Fruit fly (Drosophila melanogaster) whole organism, embryonic: Measurements from ENCODE around the gene Tsr1.

Experiments
- Atf-2 ChIP-seq: fragments of 200-800 bp; sonication (Bioruptor generic); optimal IDR thresholded peaks from 2 replicates; lab custom pipeline; 2016; ENCODE audit warnings: missing biosample characterization, missing genetic modification characterization
- B-H2 ChIP-seq: fragments of 200-800 bp; sonication (Bioruptor generic); optimal IDR thresholded peaks from 2 replicates; lab custom pipeline; 2018; ENCODE audit warnings: missing biosample characterization, mild to moderate bottlenecking, missing genetic modification characterization
- CG10274 ChIP-seq: fragments of 200-800 bp; sonication (Bioruptor generic); optimal IDR thresholded peaks from 3 replicates; lab custom pipeline; 2017; ENCODE audit warnings: missing biosample characterization, mild to moderate bottlenecking, missing genetic modification characterization
- CG10366 ChIP-seq: fragments of 200-800 bp; sonication (Bioruptor generic); IDR thresholded peaks from 2 replicates; pipeline ENCODE4 v1.3.6; 2022; ENCODE audit warnings: missing biosample characterization, missing genetic modification characterization
- CG10543 ChIP-seq: fragments of 200-800 bp; sonication (Bioruptor generic); optimal IDR thresholded peaks from 3 replicates; lab custom pipeline; 2017; ENCODE audit warnings: missing biosample characterization, mild to moderate bottlenecking, missing genetic modification characterization, moderate library complexity
- CG10565 ChIP-seq: fragments of 200-800 bp; sonication (Bioruptor generic); optimal IDR thresholded peaks from 3 replicates; lab custom pipeline; 2016; ENCODE audit warnings: missing biosample characterization, mild to moderate bottlenecking, missing genetic modification characterization
- CG10654 ChIP-seq: fragments of 200-800 bp; sonication (Bioruptor generic); optimal IDR thresholded peaks from 2 replicates; lab custom pipeline; 2016; ENCODE audit warnings: missing biosample characterization, missing genetic modification characterization
- CG12155 ChIP-seq: fragments of 200-800 bp; sonication (Bioruptor generic); optimal IDR thresholded peaks from 3 replicates; lab custom pipeline; 2016; ENCODE audit warnings: missing biosample characterization, missing genetic modification characterization
- CG12236 ChIP-seq: fragments of 200-800 bp; sonication (Bioruptor generic); optimal IDR thresholded peaks from 2 replicates; lab custom pipeline; 2016; ENCODE audit warnings: missing biosample characterization, missing genetic modification characterization
- CG12659 ChIP-seq: fragments of 200-800 bp; sonication (Bioruptor generic); optimal IDR thresholded peaks from 3 replicates; lab custom pipeline; 2017; ENCODE audit warnings: mild to moderate bottlenecking, missing biosample characterization, missing genetic modification reagents, missing genetic modification characterization
- CG12769 ChIP-seq: fragments of 200-800 bp; sonication (Bioruptor generic); optimal IDR thresholded peaks from 2 replicates; lab custom pipeline; 2019; ENCODE audit warnings: missing biosample characterization, mild to moderate bottlenecking, missing genetic modification characterization, moderate library complexity
- CG13775 ChIP-seq: fragments of 200-800 bp; sonication (Bioruptor generic); optimal IDR thresholded peaks from 3 replicates; lab custom pipeline; 2017; ENCODE audit warnings: missing biosample characterization, mild to moderate bottlenecking, missing genetic modification characterization
- CG14441 ChIP-seq: fragments of 200-800 bp; sonication (Bioruptor generic); IDR thresholded peaks from 2 replicates; pipeline ENCODE4 v1.3.6; 2022; ENCODE audit warnings: missing biosample characterization, missing genetic modification characterization
- CG15269 ChIP-seq: fragments of 200-800 bp; sonication (Bioruptor generic); optimal IDR thresholded peaks from 2 replicates; lab custom pipeline; 2018; ENCODE audit warnings: missing biosample characterization, mild to moderate bottlenecking, missing genetic modification characterization, moderate library complexity
- CG15601 ChIP-seq: fragments of 200-800 bp; sonication (Bioruptor generic); optimal IDR thresholded peaks from 3 replicates; lab custom pipeline; 2019; ENCODE audit warnings: missing biosample characterization, mild to moderate bottlenecking, missing genetic modification characterization, moderate library complexity
- CG2712 ChIP-seq: fragments of 200-800 bp; optimal IDR thresholded peaks from 3 replicates; lab custom pipeline; 2019; ENCODE audit warnings: missing biosample characterization, mild to moderate bottlenecking, missing genetic modification characterization, moderate library complexity
- CG3407 ChIP-seq: fragments of 200-800 bp; sonication (Bioruptor generic); optimal IDR thresholded peaks from 2 replicates; lab custom pipeline; 2018; ENCODE audit warnings: missing biosample characterization, mild to moderate bottlenecking, missing genetic modification characterization
- CG42726 ChIP-seq: fragments of 200-800 bp; sonication (Bioruptor generic); IDR thresholded peaks from 2 replicates; pipeline ENCODE4 v1.3.6; 2022; ENCODE audit warnings: missing biosample characterization, missing genetic modification characterization; ENCODE audit not compliant: partially characterized antibody
- CG4282 ChIP-seq: fragments of 200-800 bp; sonication (Bioruptor generic); optimal IDR thresholded peaks from 2 replicates; lab custom pipeline; 2016; ENCODE audit warnings: missing biosample characterization, missing genetic modification characterization
- CG43689 ChIP-seq: fragments of 200-800 bp; sonication (Bioruptor generic); IDR thresholded peaks from 2 replicates; pipeline ENCODE4 v1.3.6; 2022; ENCODE audit warnings: missing biosample characterization, missing genetic modification characterization
- CG4617 ChIP-seq: fragments of 200-800 bp; sonication (Bioruptor generic); optimal IDR thresholded peaks from 3 replicates; lab custom pipeline; 2016; ENCODE audit warnings: missing biosample characterization, missing genetic modification characterization, borderline replicate concordance
- CG4730 ChIP-seq: fragments of 200-800 bp; sonication (Bioruptor generic); IDR thresholded peaks from 2 replicates; pipeline ENCODE4 v1.3.6; 2022; ENCODE audit warnings: missing biosample characterization, missing genetic modification characterization
- CG6854 ChIP-seq: fragments of 200-800 bp; sonication (Bioruptor generic); optimal IDR thresholded peaks from 3 replicates; lab custom pipeline; 2017; ENCODE audit warnings: missing biosample characterization, mild to moderate bottlenecking, missing genetic modification characterization
- CG7357 ChIP-seq: fragments of 200-800 bp; sonication (Bioruptor generic); IDR thresholded peaks from 3 replicates; pipeline ENCODE4 v1.3.6; 2022; ENCODE audit warnings: missing biosample characterization, missing genetic modification characterization
- CG7786 ChIP-seq: fragments of 200-800 bp; sonication (Bioruptor generic); optimal IDR thresholded peaks from 2 replicates; lab custom pipeline; 2016; ENCODE audit warnings: missing biosample characterization, missing genetic modification characterization
- CG7987 ChIP-seq: fragments of 200-800 bp; sonication (Bioruptor generic); optimal IDR thresholded peaks from 2 replicates; lab custom pipeline; 2018; ENCODE audit warnings: missing biosample characterization, mild to moderate bottlenecking, missing genetic modification characterization, moderate library complexity
- Drgx ChIP-seq: fragments of 200-800 bp; sonication (Bioruptor generic); IDR thresholded peaks from 2 replicates; pipeline ENCODE4 v1.3.6; 2022; ENCODE audit warnings: missing biosample characterization, missing genetic modification characterization
- Hr78 ChIP-seq, 2 experiments: fragments of 200-800 bp in 1 of 2; fragments of >200 bp in 1 of 2; sonication (Bioruptor generic) in 1 of 2; optimal IDR thresholded peaks; 2 replicates each; lab custom pipeline; 2017 to 2019; ENCODE audit warnings: missing biosample characterization in 2 of 2, missing genetic modification characterization in 2 of 2, mild to moderate bottlenecking in 1 of 2, moderate library complexity in 1 of 2
- Lpt ChIP-seq: fragments of >200 bp; optimal IDR thresholded peaks from 2 replicates; lab custom pipeline; 2018; ENCODE audit warnings: missing biosample characterization, missing genetic modification characterization
- Meics ChIP-seq: fragments of 200-800 bp; sonication (Bioruptor generic); optimal IDR thresholded peaks from 2 replicates; lab custom pipeline; 2017; ENCODE audit warnings: missing biosample characterization, mild to moderate bottlenecking, missing genetic modification characterization
- Oaz ChIP-seq: fragments of 200-800 bp; sonication (Bioruptor generic); IDR thresholded peaks from 2 replicates; pipeline ENCODE4 v1.3.6; 2022; ENCODE audit warnings: missing biosample characterization, missing genetic modification characterization
- TFAM ChIP-seq: fragments of 200-800 bp; sonication (Bioruptor generic); optimal IDR thresholded peaks from 2 replicates; lab custom pipeline; 2017; ENCODE audit warnings: missing biosample characterization, missing genetic modification characterization, inconsistent platforms
- amos ChIP-seq: fragments of 200-800 bp; sonication (Bioruptor generic); IDR thresholded peaks from 2 replicates; pipeline ENCODE4 v1.3.6; 2022; ENCODE audit warnings: missing biosample characterization, missing genetic modification characterization; ENCODE audit not compliant: partially characterized antibody
- dpn ChIP-seq, 2 experiments: fragments of 200-800 bp; sonication (Bioruptor generic); optimal IDR thresholded peaks; 3 replicates each; lab custom pipeline; 2016; ENCODE audit warnings: missing biosample characterization in 2 of 2, missing genetic modification characterization in 2 of 2
- fru ChIP-seq: fragments of >200 bp; optimal IDR thresholded peaks from 2 replicates; lab custom pipeline; 2017
- fu2 ChIP-seq: fragments of 200-800 bp; sonication (Bioruptor generic); optimal IDR thresholded peaks from 2 replicates; lab custom pipeline; 2016; ENCODE audit warnings: missing biosample characterization, missing genetic modification characterization
- gcm ChIP-seq: fragments of 200-800 bp; sonication (Bioruptor generic); optimal IDR thresholded peaks from 2 replicates; lab custom pipeline; 2019; ENCODE audit warnings: missing biosample characterization, mild to moderate bottlenecking, missing genetic modification characterization, moderate library complexity
- gro ChIP-seq: fragments of 200-800 bp; sonication (Bioruptor generic); optimal IDR thresholded peaks from 2 replicates; lab custom pipeline; 2016; ENCODE audit warnings: missing biosample characterization, missing genetic modification characterization
- ind ChIP-seq: fragments of 200-800 bp; sonication (Bioruptor generic); optimal IDR thresholded peaks from 3 replicates; lab custom pipeline; 2016; ENCODE audit warnings: missing biosample characterization, missing genetic modification characterization
- jumu ChIP-seq: fragments of 200-800 bp; sonication (Bioruptor generic); optimal IDR thresholded peaks from 3 replicates; lab custom pipeline; 2016; ENCODE audit warnings: missing biosample characterization, missing genetic modification characterization
- kah ChIP-seq: fragments of 200-800 bp; sonication (Bioruptor generic); optimal IDR thresholded peaks from 2 replicates; lab custom pipeline; 2018; ENCODE audit warnings: missing biosample characterization, mild to moderate bottlenecking, missing genetic modification characterization
- lov ChIP-seq, 2 experiments: fragments of 200-800 bp in 1 of 2; fragments of >200 bp in 1 of 2; sonication (Bioruptor generic) in 1 of 2; IDR thresholded peaks in 1 of 2; optimal IDR thresholded peaks in 1 of 2; 2 replicates in 1 of 2; 3 replicates in 1 of 2; pipeline versions ENCODE4 v1.3.6 to Lab custom; 2017 to 2022; ENCODE audit warnings: missing biosample characterization in 1 of 2, missing genetic modification characterization in 1 of 2
- p53 ChIP-seq: fragments of 200-800 bp; sonication (Bioruptor generic); optimal IDR thresholded peaks from 2 replicates; lab custom pipeline; 2016; ENCODE audit warnings: missing biosample characterization, missing genetic modification characterization
- pros ChIP-seq: fragments of 200-800 bp; sonication (Bioruptor generic); optimal IDR thresholded peaks from 3 replicates; lab custom pipeline; 2019; ENCODE audit warnings: missing biosample characterization, mild to moderate bottlenecking, missing genetic modification characterization, moderate library complexity
- run ChIP-seq: fragments of 200-800 bp; sonication (Bioruptor generic); optimal IDR thresholded peaks from 3 replicates; lab custom pipeline; 2018; ENCODE audit warnings: missing biosample characterization, mild to moderate bottlenecking, missing genetic modification characterization
- tll ChIP-seq, 2 experiments: fragments of 200-800 bp in 1 of 2; fragments of >200 bp in 1 of 2; sonication (Bioruptor generic) in 1 of 2; optimal IDR thresholded peaks; 2 replicates each; lab custom pipeline; 2017 to 2019; ENCODE audit warnings: missing biosample characterization in 2 of 2, missing genetic modification characterization in 2 of 2, mild to moderate bottlenecking in 1 of 2, moderate library complexity in 1 of 2
- twi ChIP-seq: fragments of 200-800 bp; optimal IDR thresholded peaks from 2 replicates; lab custom pipeline; 2019; ENCODE audit warnings: missing biosample characterization, mild to moderate bottlenecking, missing genetic modification characterization, moderate library complexity
- tx ChIP-seq: fragments of 200-800 bp; sonication (Bioruptor generic); optimal IDR thresholded peaks from 2 replicates; lab custom pipeline; 2016; ENCODE audit warnings: missing biosample characterization, missing genetic modification characterization
- vnd ChIP-seq: fragments of 200-800 bp; sonication (Bioruptor generic); IDR thresholded peaks from 3 replicates; pipeline ENCODE4 v1.3.6; 2022; ENCODE audit warnings: missing biosample characterization, missing genetic modification characterization; ENCODE audit not compliant: partially characterized antibody
- vvl ChIP-seq: fragments of 200-800 bp; sonication (Bioruptor generic); IDR thresholded peaks from 2 replicates; pipeline ENCODE4 v1.3.6; 2022; ENCODE audit warnings: missing biosample characterization, missing genetic modification characterization

The Tsr1 gene

dm6 chr3L:21304400-21304799 is 30.6 kb upstream of the Tsr1 start, which contains the start of the genes CG11309 and CG7632 (continued):
- TF ChIP-seq Hr78 (GFP tag; optimal IDR thresholded peaks at IDR 0.05; lab: Kevin White, UChicago) (peak in 1 of 2 experiments; percentile 98), twi (tag; lab: Kevin White, UChicago) (peak; percentile 99), CG10274 (GFP tag; lab: Kevin White, UChicago) (peak; percentile 94), CG12769 (tag; lab: Kevin White, UChicago) (peak; percentile 100), CG7987 (GFP tag; lab: Kevin White, UChicago) (peak; percentile 99), CG12659 (GFP tag; lab: Kevin White, UChicago) (peak; percentile 100), CG14441 (GFP tag; lab: Robert Waterston, UW) (peak; percentile 96), fru (lab: Kevin White, UChicago) (no peak), gro (GFP tag; lab: Kevin White, UChicago) (peak; percentile 99), CG15601 (tag; lab: Kevin White, UChicago) (peak; percentile 99), CG43689 (peak; percentile 92), CG12155 (GFP tag; lab: Kevin White, UChicago) (peak; percentile 97), CG42726 (GFP tag; lab: Robert Waterston, UW) (no peak), CG3407 (GFP tag; lab: Kevin White, UChicago) (peak; percentile 98), CG4730 (peak; percentile 83), CG2712 (tag; lab: Kevin White, UChicago) (peak; percentile 100), CG10654 (GFP tag; lab: Kevin White, UChicago) (peak; percentile 98), gcm (GFP tag; lab: Kevin White, UChicago) (peak; percentile 100), CG6854 (GFP tag; lab: Kevin White, UChicago) (peak; percentile 100), CG10565 (peak; percentile 97), Atf-2 (GFP tag; lab: Kevin White, UChicago) (peak; percentile 97), dpn (GFP tag; optimal IDR thresholded peaks at IDR 0.05; lab: Kevin White, UChicago) (peak; percentile 98 to 99), CG10543 (peak; percentile 100), B-H2 (GFP tag; lab: Kevin White, UChicago) (peak; percentile 100), vnd (GFP tag; lab: Robert Waterston, UW) (no peak), Lpt (GFP tag; lab: Kevin White, UChicago) (no peak), Drgx (GFP tag; lab: Robert Waterston, UW) (peak; percentile 99), kah (GFP tag; lab: Kevin White, UChicago) (peak; percentile 99), p53 (GFP tag; lab: Kevin White, UChicago) (peak; percentile 95), CG7357 (GFP tag; lab: Robert Waterston, UW) (peak; percentile 85), pros (GFP tag; lab: Kevin White, UChicago) (peak; percentile 97), Meics (GFP tag; lab: Kevin White, UChicago) (peak; percentile 99), CG15269 (tag; lab: Kevin White, UChicago) (peak; percentile 99), amos (GFP tag; lab: Robert Waterston, UW) (peak; percentile 33; the same call in 1 of the 2 replicates), CG4282 (GFP tag; lab: Kevin White, UChicago) (peak; percentile 96), CG4617 (GFP tag; lab: Kevin White, UChicago) (peak; percentile 98), run (peak; percentile 99), tx (peak; percentile 97), fu2 (GFP tag; lab: Kevin White, UChicago) (peak; percentile 97), ind (peak; percentile 98), CG7786 (GFP tag; lab: Kevin White, UChicago) (peak; percentile 98), CG12236 (GFP tag; lab: Kevin White, UChicago) (peak; percentile 98), CG10366 (GFP tag; lab: Robert Waterston, UW) (peak; percentile 97), Oaz (GFP tag; lab: Robert Waterston, UW) (peak; percentile 97), lov (optimal IDR thresholded peaks at IDR 0.05; lab: Kevin White, UChicago) (no peak), lov (GFP tag; IDR thresholded peaks at IDR 0.05; lab: Robert Waterston, UW) (peak; percentile 99), jumu (GFP tag; lab: Kevin White, UChicago) (peak; percentile 97), vvl (peak; percentile 100), CG13775 (GFP tag; lab: Kevin White, UChicago) (peak; percentile 99), TFAM (GFP tag; lab: Kevin White, UChicago) (peak; percentile 96), tll (GFP tag; optimal IDR thresholded peaks at IDR 0.05; lab: Kevin White, UChicago) (peak in 1 of 2 experiments; percentile 86)
